Fruit fly (Drosophila melanogaster) whole organism, adult: Measurements from ENCODE around the gene GABA-B-R3.

Experiments used
- CG11617 ChIP-seq: fragments of 200-800 bp; sonication (Bioruptor generic); optimal IDR thresholded peaks from 2 replicates; lab custom pipeline; 2017; ENCODE audit warnings: mild to moderate bottlenecking, missing biosample characterization, missing genetic modification reagents, missing genetic modification characterization
- CG12768 ChIP-seq: fragments of 200-800 bp; sonication (Bioruptor generic); optimal IDR thresholded peaks from 2 replicates; lab custom pipeline; 2017; ENCODE audit warnings: missing biosample characterization, missing genetic modification characterization, mild to moderate bottlenecking, moderate library complexity, missing genetic modification reagents
- CG14711 ChIP-seq: fragments of 200-800 bp; sonication (Bioruptor generic); optimal IDR thresholded peaks from 2 replicates; lab custom pipeline; 2018; ENCODE audit warnings: missing biosample characterization, mild to moderate bottlenecking, missing genetic modification characterization, moderate library complexity
- CG1620 ChIP-seq: fragments of 200-800 bp; sonication (Bioruptor generic); optimal IDR thresholded peaks from 2 replicates; lab custom pipeline; 2016; ENCODE audit warnings: missing biosample characterization, missing genetic modification characterization
- CG33017 ChIP-seq: fragments of 200-800 bp; sonication (Bioruptor generic); optimal IDR thresholded peaks from 2 replicates; lab custom pipeline; 2018; ENCODE audit warnings: missing biosample characterization, mild to moderate bottlenecking, missing genetic modification characterization, moderate library complexity
- CG5204 ChIP-seq: fragments of 200-800 bp; sonication (Bioruptor generic); optimal IDR thresholded peaks from 2 replicates; lab custom pipeline; 2016; ENCODE audit warnings: missing biosample characterization, missing genetic modification characterization
- CG7045 ChIP-seq: fragments of 200-800 bp; sonication (Bioruptor generic); optimal IDR thresholded peaks from 2 replicates; lab custom pipeline; 2017; ENCODE audit warnings: missing biosample characterization, mild to moderate bottlenecking, missing genetic modification characterization
- CG7101 ChIP-seq: fragments of 200-800 bp; sonication (Bioruptor generic); optimal IDR thresholded peaks from 2 replicates; lab custom pipeline; 2018; ENCODE audit warnings: missing biosample characterization, mild to moderate bottlenecking, missing genetic modification characterization, moderate library complexity
- Clk ChIP-seq: fragments of 200-800 bp; sonication (Bioruptor generic); optimal IDR thresholded peaks from 2 replicates; lab custom pipeline; 2017; ENCODE audit warnings: missing biosample characterization, missing genetic modification characterization
- Crg-1 ChIP-seq: fragments of 200-800 bp; sonication (Bioruptor generic); optimal IDR thresholded peaks from 2 replicates; lab custom pipeline; 2016; ENCODE audit warnings: missing biosample characterization, missing genetic modification characterization
- Hr96 ChIP-seq: fragments of 200-800 bp; sonication (Bioruptor generic); optimal IDR thresholded peaks from 2 replicates; lab custom pipeline; 2016; ENCODE audit warnings: missing biosample characterization, missing genetic modification characterization
- Mnt ChIP-seq: fragments of 200-800 bp; sonication (Bioruptor generic); optimal IDR thresholded peaks from 2 replicates; lab custom pipeline; 2016; ENCODE audit warnings: missing biosample characterization, mild to moderate bottlenecking, missing genetic modification characterization
- bab1 ChIP-seq: fragments of 200-800 bp; sonication (Bioruptor generic); optimal IDR thresholded peaks from 3 replicates; lab custom pipeline; 2019; ENCODE audit warnings: missing biosample characterization, mild to moderate bottlenecking, missing genetic modification characterization, moderate library complexity
- cic ChIP-seq: fragments of 200-800 bp; sonication (Bioruptor generic); optimal IDR thresholded peaks from 2 replicates; lab custom pipeline; 2017; ENCODE audit warnings: missing biosample characterization, mild to moderate bottlenecking, missing genetic modification characterization, moderate library complexity
- cnc ChIP-seq, 2 experiments: fragments of >200 bp; optimal IDR thresholded peaks; 2 replicates each; lab custom pipeline; 2017
- kay ChIP-seq: fragments of 200-800 bp; sonication (Bioruptor generic); peaks from one replicate; lab custom pipeline; 2016; ENCODE audit warnings: missing biosample characterization, missing genetic modification characterization, borderline replicate concordance
- pad ChIP-seq: fragments of 200-800 bp; sonication (Bioruptor generic); optimal IDR thresholded peaks from 3 replicates; lab custom pipeline; 2017; ENCODE audit warnings: missing biosample characterization, missing genetic modification characterization, mild to moderate bottlenecking, moderate library complexity, missing genetic modification reagents
- tj ChIP-seq: fragments of 200-800 bp; sonication (Bioruptor generic); optimal IDR thresholded peaks from 3 replicates; lab custom pipeline; 2017; ENCODE audit warnings: missing biosample characterization, mild to moderate bottlenecking, missing genetic modification characterization, moderate library complexity
- toe ChIP-seq: fragments of 200-800 bp; sonication (Bioruptor generic); optimal IDR thresholded peaks from 2 replicates; lab custom pipeline; 2016; ENCODE audit warnings: missing biosample characterization, missing genetic modification characterization

GABA-B-R3 gene

DNA sequence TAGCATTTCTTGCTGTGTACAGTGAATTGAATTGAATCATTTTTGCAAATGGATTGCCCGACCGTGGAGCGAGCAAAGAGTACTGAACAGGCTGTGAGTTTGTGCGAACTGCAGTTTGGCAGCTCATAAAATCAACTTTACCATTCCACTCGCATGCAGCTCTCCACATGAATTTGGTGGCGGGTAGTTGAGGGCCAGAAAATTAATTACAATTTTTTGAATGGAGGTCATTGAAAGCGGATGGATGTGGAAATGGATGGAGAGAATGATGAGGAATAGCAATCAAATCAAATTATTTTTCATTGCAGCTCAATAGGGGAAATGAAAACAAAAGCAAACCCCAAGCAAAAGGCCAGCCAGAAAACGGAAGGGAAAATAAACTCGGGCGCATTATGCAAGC, at the start of gene GABA-B-R3:
Gene GABA-B-R3, plus strand, starts transcription at position 301 of the 400 bp plus-strand sequence.
- TF ChIP-seq toe (GFP tag; lab: Kevin White, UChicago): no peak
- no peak for TF ChIP-seq CG5204
- no peak for TF ChIP-seq Hr96 (GFP tag; lab: Kevin White, UChicago)
- TF ChIP-seq kay (GFP tag; lab: Kevin White, UChicago): no peak
- TF ChIP-seq Crg-1 (GFP tag; lab: Kevin White, UChicago): no peak
- no peak for TF ChIP-seq CG11617 (GFP tag; lab: Kevin White, UChicago)
- TF ChIP-seq CG33017 (tag; lab: Kevin White, UChicago): no peak
- no peak for TF ChIP-seq CG12768 (GFP tag; lab: Kevin White, UChicago)
- no peak for TF ChIP-seq bab1 (GFP tag; lab: Kevin White, UChicago)
- TF ChIP-seq Clk (GFP tag; lab: Kevin White, UChicago): no peak

DNA sequence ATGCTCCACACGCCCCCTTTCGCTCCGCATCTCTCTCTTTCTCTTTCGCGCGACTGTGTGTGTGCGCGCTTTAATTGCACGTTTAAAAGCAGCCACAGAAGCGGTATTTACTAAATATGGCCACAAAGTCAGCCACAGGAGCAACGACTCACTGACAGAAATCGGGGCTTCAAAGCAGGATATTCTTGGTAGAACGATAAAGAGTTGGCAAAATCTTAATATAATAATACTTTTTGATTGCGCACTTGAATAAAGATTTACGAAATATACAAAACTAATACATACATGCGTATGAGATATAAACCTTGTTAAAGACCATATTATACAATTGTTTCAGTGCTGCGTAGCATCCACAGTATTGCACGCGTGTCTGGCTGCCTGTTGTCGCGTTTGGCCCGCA, 49.0 kb upstream of the GABA-B-R3 start:
- TF ChIP-seq kay (GFP tag; lab: Kevin White, UChicago) (no peak), cic (GFP tag; lab: Kevin White, UChicago) (no peak), cnc (optimal IDR thresholded peaks at IDR 0.05; lab: Kevin White, UChicago) (no peak)

DNA sequence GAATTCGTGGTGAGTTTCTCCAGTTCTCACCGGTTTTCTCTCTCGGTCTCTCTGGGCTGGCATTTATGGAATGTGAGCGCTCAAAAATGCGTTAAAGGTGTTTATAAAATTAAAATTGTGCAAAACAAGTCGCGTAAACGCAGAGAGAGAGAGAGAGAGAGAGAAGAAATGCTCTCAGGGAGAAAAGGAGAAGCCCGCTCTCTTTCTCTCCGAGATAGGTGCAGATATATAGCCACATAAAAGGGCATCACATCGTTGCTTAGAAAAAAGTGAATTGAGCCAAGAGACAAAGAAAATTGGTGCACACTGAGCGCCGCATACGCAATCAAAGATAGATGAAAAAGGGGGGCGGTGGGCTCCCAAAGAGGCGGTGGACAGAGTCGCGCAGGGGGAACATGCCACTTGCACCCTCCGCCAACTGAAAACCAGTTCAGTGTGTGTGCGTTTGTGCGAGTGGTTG, 47.8 kb upstream of the GABA-B-R3 start:
- TF ChIP-seq CG7101 (no peak), CG12768 (GFP tag; lab: Kevin White, UChicago) (no peak), bab1 (GFP tag; lab: Kevin White, UChicago) (no peak), pad (no peak), Crg-1 (GFP tag; lab: Kevin White, UChicago) (no peak), CG11617 (GFP tag; lab: Kevin White, UChicago) (no peak), toe (GFP tag; lab: Kevin White, UChicago) (no peak), CG33017 (tag; lab: Kevin White, UChicago) (no peak), CG14711 (no peak), Clk (GFP tag; lab: Kevin White, UChicago) (no peak), kay (GFP tag; lab: Kevin White, UChicago) (no peak)

DNA sequence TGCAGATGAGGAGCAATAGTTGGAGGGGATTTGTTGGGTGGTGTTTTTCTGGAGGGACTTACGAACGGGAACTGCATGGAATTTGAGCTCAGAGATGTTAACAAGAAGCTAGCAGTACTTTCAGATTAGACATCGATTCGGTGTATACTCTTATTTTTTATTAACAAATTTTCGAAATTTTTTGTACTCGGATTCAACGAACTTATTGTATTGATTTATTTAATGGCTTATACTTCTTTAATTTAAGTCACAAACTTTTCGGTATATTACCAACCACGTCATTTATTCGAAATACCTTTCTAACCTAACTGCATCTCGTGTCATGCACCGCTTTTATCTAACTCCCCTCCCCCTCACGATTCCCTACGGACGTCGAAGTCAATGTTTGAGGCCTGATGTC, 44.5 kb upstream of the GABA-B-R3 start:
- no peak for TF ChIP-seq CG33017 (tag; lab: Kevin White, UChicago)

DNA sequence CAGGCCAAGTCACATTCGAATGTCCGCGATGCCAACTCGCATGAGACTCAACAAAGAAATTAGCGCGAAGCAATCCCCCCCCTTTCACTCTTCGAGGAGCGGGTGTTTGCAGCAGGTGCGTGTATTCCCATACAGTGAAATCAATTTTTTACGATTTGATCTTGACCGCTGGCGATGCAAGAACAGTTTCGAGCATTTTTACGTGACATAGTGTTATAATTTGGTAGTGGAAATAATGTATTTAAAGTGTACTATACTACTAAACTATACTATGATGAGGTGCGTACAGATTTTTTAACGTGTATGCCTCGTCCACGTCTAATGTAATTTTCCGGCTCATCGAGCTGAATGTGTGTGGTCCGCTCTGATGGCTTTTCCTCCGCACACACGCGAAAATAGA, 37.5 kb upstream of the GABA-B-R3 start:
- TF ChIP-seq CG14711 (no peak), CG1620 (GFP tag; lab: Kevin White, UChicago) (no peak), tj (GFP tag; lab: Kevin White, UChicago) (no peak), Mnt (no peak), toe (GFP tag; lab: Kevin White, UChicago) (no peak), CG12768 (GFP tag; lab: Kevin White, UChicago) (no peak), CG11617 (GFP tag; lab: Kevin White, UChicago) (no peak), CG7101 (no peak), kay (GFP tag; lab: Kevin White, UChicago) (no peak), CG7045 (GFP tag; lab: Kevin White, UChicago) (no peak), Crg-1 (GFP tag; lab: Kevin White, UChicago) (no peak)

DNA sequence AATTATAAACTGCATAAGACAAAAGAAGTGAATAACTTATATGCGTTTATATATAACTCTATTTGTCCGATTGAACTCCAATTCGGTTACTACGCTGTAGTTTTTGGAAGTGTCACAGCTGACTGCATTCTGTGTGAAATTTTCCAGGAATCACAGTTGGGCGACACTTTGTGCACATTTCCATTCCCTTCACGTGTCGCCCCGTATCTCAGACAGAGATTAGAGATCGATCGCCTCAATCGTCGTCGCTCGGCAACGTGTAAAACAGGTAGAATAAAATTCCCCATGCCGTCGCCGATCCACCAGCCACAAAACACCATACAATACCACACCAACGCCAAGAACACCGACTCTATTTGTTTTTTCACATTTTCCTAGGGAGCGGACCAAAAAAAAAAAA, 36.5 kb upstream of the GABA-B-R3 start:
- TF ChIP-seq CG1620 (GFP tag; lab: Kevin White, UChicago): no peak
- TF ChIP-seq cnc (optimal IDR thresholded peaks at IDR 0.05; lab: Kevin White, UChicago): no peak
- TF ChIP-seq Mnt: no peak
- TF ChIP-seq Crg-1 (GFP tag; lab: Kevin White, UChicago): no peak
- no peak for TF ChIP-seq toe (GFP tag; lab: Kevin White, UChicago)
- no peak for TF ChIP-seq CG33017 (tag; lab: Kevin White, UChicago)
- TF ChIP-seq CG7045 (GFP tag; lab: Kevin White, UChicago): no peak
- TF ChIP-seq Clk (GFP tag; lab: Kevin White, UChicago): no peak
- no peak for TF ChIP-seq tj (GFP tag; lab: Kevin White, UChicago)
- TF ChIP-seq pad: no peak
- no peak for TF ChIP-seq CG12768 (GFP tag; lab: Kevin White, UChicago)
- TF ChIP-seq cic (GFP tag; lab: Kevin White, UChicago): no peak
- no peak for TF ChIP-seq CG11617 (GFP tag; lab: Kevin White, UChicago)

DNA sequence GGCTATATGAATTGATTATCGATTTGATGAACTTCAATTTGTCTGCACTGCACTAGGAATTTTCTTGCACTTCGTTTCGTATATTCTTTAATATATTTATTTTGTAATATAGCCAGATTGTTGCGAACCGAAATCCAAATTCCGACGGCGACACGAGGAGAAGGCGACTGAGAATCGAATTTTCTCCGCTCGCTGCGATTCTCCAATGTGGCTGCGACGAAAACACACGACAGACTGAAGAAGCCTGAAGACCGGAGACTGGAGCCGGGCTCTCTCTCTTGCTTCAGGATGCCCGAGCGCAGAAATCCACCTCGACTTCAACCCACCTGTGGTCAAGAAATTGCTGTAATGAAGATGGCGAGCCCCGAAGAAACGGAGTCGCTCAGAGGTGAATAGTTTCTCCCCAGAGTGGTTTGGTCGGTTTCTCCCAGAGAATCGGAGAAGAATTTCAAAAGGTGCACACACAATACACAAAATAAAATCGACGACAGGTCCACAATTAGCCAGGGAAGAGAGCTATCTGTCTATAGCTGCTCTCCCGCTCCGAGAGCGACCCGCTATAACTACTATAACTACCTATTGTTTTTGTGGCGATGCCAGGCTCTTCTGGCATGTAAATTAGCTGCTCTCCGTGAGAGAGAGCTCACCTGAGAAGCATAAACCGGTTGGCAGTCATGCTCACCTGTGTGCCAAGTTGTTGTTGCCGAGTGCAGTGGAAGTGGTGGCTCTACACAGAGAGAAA, 34.8 kb upstream of the GABA-B-R3 start, which contains the start of gene ds:
Gene ds, minus strand, starts transcription at position 237 of the 742 bp plus-strand sequence.
- TF ChIP-seq Clk (GFP tag; lab: Kevin White, UChicago) (no peak), pad (no peak), Crg-1 (GFP tag; lab: Kevin White, UChicago) (no peak), CG5204 (no peak), CG33017 (tag; lab: Kevin White, UChicago) (no peak), cnc (optimal IDR thresholded peaks at IDR 0.05; lab: Kevin White, UChicago) (no peak), bab1 (GFP tag; lab: Kevin White, UChicago) (no peak), CG12768 (GFP tag; lab: Kevin White, UChicago) (no peak), CG11617 (GFP tag; lab: Kevin White, UChicago) (no peak), CG7101 (no peak)
